Fruit fly (Drosophila melanogaster) ovary, adult (tissue): ENCODE data around the gene CG11590.

ENCODE experiments used
- CG17801 ChIP-seq: fragments of 200-800 bp; optimal IDR thresholded peaks from 2 replicates; lab custom pipeline; 2019; ENCODE audit warnings: missing biosample characterization, mild to moderate bottlenecking, missing genetic modification characterization, moderate library complexity; ENCODE audit not compliant: partially characterized antibody

The CG11590 gene

DNA sequence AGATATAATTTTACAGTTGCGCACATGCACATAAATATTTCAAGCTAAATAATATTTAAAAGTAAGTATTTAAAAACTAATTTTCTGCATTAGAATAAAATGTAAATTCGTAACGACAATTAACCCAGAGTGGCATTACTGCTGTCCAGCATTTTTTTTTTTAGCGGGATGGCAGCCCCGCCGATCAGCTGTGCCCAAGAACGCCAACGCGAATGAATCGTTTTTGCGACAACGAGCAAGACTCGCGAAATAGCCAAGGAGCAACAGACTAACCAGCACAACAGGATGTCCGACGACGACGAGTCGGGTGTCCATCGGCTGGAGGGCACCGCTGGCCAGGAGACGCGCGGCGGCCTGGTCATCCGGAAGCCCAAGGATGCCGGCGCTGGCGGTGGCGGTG lies 1.2 kb downstream of the CG11590 start, which contains the start of gene Prp16:
Gene Prp16 (plus strand): TSS at position 185 of the 400 bp plus-strand sequence.
- TF ChIP-seq CG17801 (GFP tag; lab: Kevin White, UChicago), result no peak

DNA sequence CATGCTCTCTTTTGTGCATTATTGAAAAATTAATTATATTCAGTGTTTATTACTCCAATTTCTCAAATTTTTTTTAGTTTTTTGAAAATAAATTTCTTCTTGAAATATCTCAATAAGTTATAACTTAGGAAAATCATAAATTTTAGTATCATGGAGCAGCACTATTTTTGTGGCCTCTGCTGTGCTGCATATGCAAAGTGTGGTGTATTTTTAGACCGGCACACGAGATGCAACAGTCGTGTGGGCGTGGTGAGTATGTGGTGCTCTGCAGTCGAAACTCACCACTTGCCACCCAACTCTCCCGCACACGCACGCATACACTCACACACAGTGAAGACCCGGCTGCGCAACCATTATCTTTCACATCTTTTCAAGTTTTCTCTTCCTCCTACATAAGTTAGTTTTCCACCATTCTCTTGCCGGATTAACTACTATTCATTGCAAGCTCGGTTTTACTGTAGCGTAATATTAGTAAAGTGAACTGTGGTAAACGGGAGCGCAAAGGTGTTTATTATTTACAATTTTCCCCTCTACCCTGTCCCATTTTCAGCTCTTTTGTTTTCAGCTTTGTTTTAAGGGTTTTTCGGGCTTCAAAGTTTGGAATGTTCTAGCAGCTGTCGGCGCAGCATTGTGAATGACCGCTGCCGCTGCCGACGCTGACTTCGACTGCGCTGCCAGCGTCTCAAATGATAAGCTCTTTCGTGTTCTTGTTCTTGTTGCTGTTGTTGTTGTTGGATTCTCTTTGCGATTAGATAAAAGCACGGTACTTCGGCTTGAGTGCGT lies 8.6 kb downstream of the CG11590 start:
- peak; percentile 49 for TF ChIP-seq CG17801 (GFP tag; lab: Kevin White, UChicago)

- TF ChIP-seq CG17801 (GFP tag; lab: Kevin White, UChicago), result no peak
Measured at dm6 chrX:14209209-14209781, 9.3 kb downstream of the CG11590 start.

dm6 chrX:14211250-14211944 lies 11.4 kb downstream of the CG11590 start:
- peak; percentile 49 for TF ChIP-seq CG17801 (GFP tag; lab: Kevin White, UChicago)

- TF ChIP-seq CG17801 (GFP tag; lab: Kevin White, UChicago), result no peak
Measured at dm6 chrX:14212147-14212792, 12.3 kb downstream of the CG11590 start.

DNA sequence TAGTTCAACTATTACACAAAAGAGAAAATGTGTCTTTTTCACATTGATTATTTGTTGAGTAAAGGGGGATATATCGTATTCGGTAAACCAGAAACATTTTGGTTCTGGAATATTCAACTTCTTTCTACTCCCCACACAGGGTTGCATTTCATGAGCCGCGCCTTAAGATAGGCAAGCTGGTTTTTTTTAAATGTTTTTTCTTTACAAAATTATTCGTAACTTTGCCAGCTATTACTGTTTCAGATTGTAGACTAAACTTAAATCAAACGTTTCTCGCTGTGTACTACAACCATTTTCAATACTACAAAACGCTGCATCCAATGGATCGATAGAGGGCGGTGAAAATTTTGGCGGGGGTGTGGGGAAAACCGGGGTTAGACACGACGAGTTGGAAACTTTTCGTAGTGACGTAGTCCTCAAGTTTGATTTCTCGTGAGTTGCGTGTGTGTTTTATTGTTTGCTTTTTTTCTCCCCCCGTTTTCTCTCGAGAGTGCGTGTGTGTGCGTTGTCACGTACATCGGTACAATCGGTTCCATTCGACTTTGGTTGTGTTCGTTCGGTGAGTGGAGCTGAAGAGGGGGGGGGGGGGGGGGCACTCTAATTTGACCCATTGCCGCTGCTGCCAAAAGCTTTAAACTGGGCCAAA lies 13.7 kb downstream of the CG11590 start:
- TF ChIP-seq CG17801 (GFP tag; lab: Kevin White, UChicago), result no peak

- peak; percentile 79 for TF ChIP-seq CG17801 (GFP tag; lab: Kevin White, UChicago)
Measured at dm6 chrX:14214505-14215449, 14.8 kb downstream of the CG11590 start.

- no peak for TF ChIP-seq CG17801 (GFP tag; lab: Kevin White, UChicago)
Measured at dm6 chrX:14215834-14216233, 15.9 kb downstream of the CG11590 start.

DNA sequence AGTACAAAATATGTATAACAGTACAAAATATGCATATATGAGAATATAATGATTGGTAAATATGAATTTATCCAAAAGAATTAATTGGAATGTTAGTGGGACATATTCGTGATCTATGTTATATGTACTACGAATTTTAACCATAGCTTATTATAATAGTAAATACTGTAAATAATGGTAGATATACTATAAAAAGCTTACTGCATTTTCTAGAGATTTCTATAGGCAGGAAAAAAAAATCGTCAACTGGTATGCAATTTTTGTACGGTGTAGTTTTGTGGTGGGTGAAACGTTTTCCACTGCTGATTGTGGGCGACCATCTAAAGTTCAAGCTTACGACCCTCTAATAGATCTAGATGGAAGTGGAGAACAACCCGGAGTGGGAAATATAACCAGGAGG lies 16.9 kb downstream of the CG11590 start:
- no peak for TF ChIP-seq CG17801 (GFP tag; lab: Kevin White, UChicago)

DNA sequence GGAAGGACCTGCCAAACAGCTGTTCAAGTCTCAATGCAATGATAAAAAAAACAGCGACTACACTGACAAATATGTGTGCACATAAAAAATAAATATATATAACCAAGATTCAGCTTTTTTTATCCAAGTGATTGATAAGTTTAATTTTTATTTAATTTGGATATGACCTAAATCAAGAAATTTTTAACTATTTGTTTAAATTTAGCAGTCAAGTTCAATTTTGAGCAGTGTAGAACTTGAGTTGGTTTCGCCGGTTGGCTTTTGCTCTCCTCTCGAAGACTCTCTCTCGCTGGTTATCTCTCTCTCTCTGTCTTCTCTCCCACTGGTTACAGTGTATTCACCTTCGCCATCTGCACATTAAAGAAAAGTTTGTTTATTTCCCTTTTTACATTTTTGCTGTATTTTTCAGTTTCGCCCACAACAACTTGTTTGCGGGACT lies 18.1 kb downstream of the CG11590 start:
- peak; percentile 91 for TF ChIP-seq CG17801 (GFP tag; lab: Kevin White, UChicago)

dm6 chrX:14221182-14221581 lies 21.2 kb downstream of the CG11590 start:
- no peak for TF ChIP-seq CG17801 (GFP tag; lab: Kevin White, UChicago)

dm6 chrX:14221995-14222394 lies 22.0 kb downstream of the CG11590 start:
- TF ChIP-seq CG17801 (GFP tag; lab: Kevin White, UChicago), result no peak

DNA sequence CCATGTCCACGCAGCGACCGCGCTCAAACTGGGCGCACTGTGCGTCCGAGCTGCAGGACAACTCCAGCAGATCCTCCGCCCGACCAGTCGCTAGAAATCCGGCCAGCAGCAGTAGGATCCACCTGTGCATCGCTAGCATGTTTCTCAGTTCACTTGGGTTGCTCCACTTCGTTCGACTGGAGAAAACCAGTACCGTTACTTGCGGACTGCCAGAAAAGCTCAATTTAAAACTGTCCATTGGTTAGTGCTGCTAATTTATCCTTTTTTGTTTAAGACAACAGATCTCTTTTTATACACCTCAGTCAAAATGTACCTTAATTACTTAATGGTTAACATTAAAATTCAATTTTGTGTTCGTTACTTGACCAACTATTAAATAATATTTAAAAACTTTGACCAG lies 25.7 kb downstream of the CG11590 start, which contains the start of gene CG11674:
Gene CG11674 (minus strand): TSS at position 215 of the 400 bp plus-strand sequence.
- no peak for TF ChIP-seq CG17801 (GFP tag; lab: Kevin White, UChicago)
